Worm (Caenorhabditis elegans): ENCODE results near the gene C47E12.14.

Gene C47E12.14

ce11 chrIV:10009536-10009935 is 33.4 kb upstream of the C47E12.14 start, which contains the start of gene magu-4:
Gene magu-4 (plus strand): TSS chrIV:10009753.
- TF ChIP-seq madf-2 (tag; optimal IDR thresholded peaks at IDR 0.05) (no peak), nhr-232 (tag; optimal IDR thresholded peaks at IDR 0.05) (no peak), rnt-1 (tag; optimal IDR thresholded peaks at IDR 0.05) (no peak), sox-2 (GFP tag; IDR thresholded peaks at IDR 0.05) (no peak)

- TF ChIP-seq ref-2 (tag; optimal IDR thresholded peaks at IDR 0.05): peak; percentile 10
- TF ChIP-seq fax-1 (tag; optimal IDR thresholded peaks at IDR 0.05): no peak
Measured at ce11 chrIV:10007758-10008157, 31.6 kb upstream of the C47E12.14 start.

- TF ChIP-seq ceh-18 (tag; optimal IDR thresholded peaks at IDR 0.05): no peak
- no peak for TF ChIP-seq gmeb-2 (tag; optimal IDR thresholded peaks at IDR 0.05)
- TF ChIP-seq ama-1 (optimal IDR thresholded peaks at IDR 0.05): no peak
Measured at ce11 chrIV:10006792-10007191, 30.6 kb upstream of the C47E12.14 start, which contains the start of gene C47E12.13. Gene C47E12.13 (minus strand): TSS chrIV:10006892.

- TF ChIP-seq F13H6.1 (tag; optimal IDR thresholded peaks at IDR 0.05) (no peak), dve-1 (tag; optimal IDR thresholded peaks at IDR 0.05) (no peak), ceh-34 (tag; optimal IDR thresholded peaks at IDR 0.05) (no peak)
Measured at ce11 chrIV:10003372-10003771, 27.2 kb upstream of the C47E12.14 start, which contains the start of the genes C47E12.2 and sars-1. Gene C47E12.2 (minus strand): TSS chrIV:10003502. Gene sars-1 (plus strand): TSS chrIV:10003726.

- no peak for TF ChIP-seq nhr-232 (tag; optimal IDR thresholded peaks at IDR 0.05)
- TF ChIP-seq tbx-2 (tag; optimal IDR thresholded peaks at IDR 0.05): no peak
Measured at ce11 chrIV:10001748-10002147, 25.6 kb upstream of the C47E12.14 start, which contains the start of gene C47E12.3. Gene C47E12.3 (minus strand): TSS chrIV:10001848.

ce11 chrIV:9998487-9999218 is 22.5 kb upstream of the C47E12.14 start, which contains the start of gene pyp-1:
Gene pyp-1 (minus strand): TSS chrIV:9998925.
- TF ChIP-seq ceh-2 (tag; optimal IDR thresholded peaks at IDR 0.05): no peak
- no peak for TF ChIP-seq unc-42 (tag; optimal IDR thresholded peaks at IDR 0.05)
- TF ChIP-seq Y22D7AL.16 (tag; optimal IDR thresholded peaks at IDR 0.05): no peak
- TF ChIP-seq sox-4 (tag; optimal IDR thresholded peaks at IDR 0.05): no peak
- TF ChIP-seq ceh-6 (GFP tag; optimal IDR thresholded peaks at IDR 0.05): no peak
- peak; percentile 6 for TF ChIP-seq elt-2 (tag; optimal IDR thresholded peaks at IDR 0.05)

- no peak for TF ChIP-seq pqm-1 (tag; optimal IDR thresholded peaks at IDR 0.05)
- no peak for TF ChIP-seq pha-4 (tag; optimal IDR thresholded peaks at IDR 0.05)
- no peak for TF ChIP-seq tbx-7 (tag; optimal IDR thresholded peaks at IDR 0.05)
- no peak for TF ChIP-seq ceh-22 (tag; optimal IDR thresholded peaks at IDR 0.05)
- TF ChIP-seq zip-5 (tag; optimal IDR thresholded peaks at IDR 0.05): no peak
- TF ChIP-seq madf-2 (tag; optimal IDR thresholded peaks at IDR 0.05): no peak
- TF ChIP-seq unc-86 (tag; optimal IDR thresholded peaks at IDR 0.05): no peak
- TF ChIP-seq unc-42 (tag; optimal IDR thresholded peaks at IDR 0.05): no peak
- TF ChIP-seq npax-4 (tag; optimal IDR thresholded peaks at IDR 0.05): no peak
- no peak for TF ChIP-seq ref-2 (tag; optimal IDR thresholded peaks at IDR 0.05)
- TF ChIP-seq ceh-45 (GFP tag; IDR thresholded peaks at IDR 0.05): no peak
- no peak for TF ChIP-seq fkh-6 (tag; optimal IDR thresholded peaks at IDR 0.05)
- TF ChIP-seq fax-1 (tag; optimal IDR thresholded peaks at IDR 0.05): no peak
Measured at ce11 chrIV:9994895-9995394, 18.8 kb upstream of the C47E12.14 start, which contains the start of gene uba-1. Gene uba-1 (minus strand): TSS chrIV:9994945.
